Worm (Caenorhabditis elegans) whole organism, late embryonic: ENCODE results near the gene R166.2.
A peak's percentile ranks its signal among the peaks of the same experiment; 100 is the strongest.

Source experiments
- F13H6.1 ChIP-seq: sonication (generic microtip); optimal IDR thresholded peaks from 2 replicates; lab custom pipeline; 2016; ENCODE audit warnings: missing genetic modification characterization, missing compliant biosample characterization
- Y22D7AL.16 ChIP-seq: sonication (generic microtip); optimal IDR thresholded peaks from 2 replicates; lab custom pipeline; 2016; ENCODE audit warnings: missing genetic modification characterization, missing compliant biosample characterization
- ama-1 ChIP-seq: fragments of 150-350 bp; optimal IDR thresholded peaks from 2 replicates; lab custom pipeline; 2014
- ceh-14 ChIP-seq: sonication (generic microtip); optimal IDR thresholded peaks from 2 replicates; lab custom pipeline; 2016; ENCODE audit warnings: missing genotype, missing genetic modification characterization, missing compliant biosample characterization
- ceh-18 ChIP-seq: sonication (generic microtip); optimal IDR thresholded peaks from 2 replicates; lab custom pipeline; 2016; ENCODE audit warnings: missing genetic modification characterization, missing compliant biosample characterization
- ceh-2 ChIP-seq: sonication (generic microtip); optimal IDR thresholded peaks from 2 replicates; lab custom pipeline; 2016; ENCODE audit warnings: missing genotype, missing genetic modification characterization, missing compliant biosample characterization
- ceh-31 ChIP-seq: sonication (generic microtip); optimal IDR thresholded peaks from 2 replicates; lab custom pipeline; 2016; ENCODE audit warnings: missing genetic modification characterization, missing compliant biosample characterization
- ceh-6 ChIP-seq: fragments of 200-800 bp; sonication (Bioruptor generic); optimal IDR thresholded peaks from 2 replicates; lab custom pipeline; 2018; ENCODE audit warnings: mild to moderate bottlenecking, missing genetic modification characterization, missing compliant biosample characterization
- dmd-4 ChIP-seq: sonication (generic microtip); optimal IDR thresholded peaks from 2 replicates; lab custom pipeline; 2016; ENCODE audit warnings: borderline replicate concordance, missing genetic modification characterization, missing compliant biosample characterization
- elt-2 ChIP-seq: sonication (generic microtip); optimal IDR thresholded peaks from 2 replicates; lab custom pipeline; 2016; ENCODE audit warnings: missing genetic modification reagents, missing genetic modification characterization, missing compliant biosample characterization
- eyg-1 ChIP-seq: sonication (generic microtip); optimal IDR thresholded peaks from 2 replicates; lab custom pipeline; 2016; ENCODE audit warnings: missing genotype, missing genetic modification characterization, missing compliant biosample characterization
- hlh-13 ChIP-seq: fragments of 200-800 bp; sonication (Bioruptor generic); optimal IDR thresholded peaks from 2 replicates; lab custom pipeline; 2018; ENCODE audit warnings: mild to moderate bottlenecking, missing genetic modification characterization, missing compliant biosample characterization
- hlh-15 ChIP-seq: sonication (generic microtip); optimal IDR thresholded peaks from 2 replicates; lab custom pipeline; 2016; ENCODE audit warnings: missing genetic modification characterization, missing compliant biosample characterization
- hlh-30 ChIP-seq: sonication (generic microtip); optimal IDR thresholded peaks from 2 replicates; lab custom pipeline; 2017; ENCODE audit warnings: antibody characterized with exemption, missing genetic modification characterization, missing compliant biosample characterization; ENCODE audit not compliant: insufficient read depth
- lin-11 ChIP-seq: fragments of 200-800 bp; sonication (Bioruptor generic); optimal IDR thresholded peaks from 2 replicates; lab custom pipeline; 2018; ENCODE audit warnings: mild to moderate bottlenecking, missing genetic modification characterization, missing compliant biosample characterization
- madf-2 ChIP-seq: sonication (generic microtip); optimal IDR thresholded peaks from 2 replicates; lab custom pipeline; 2017; ENCODE audit warnings: missing genetic modification characterization, missing compliant biosample characterization
- nfya-1 ChIP-seq: sonication (generic microtip); optimal IDR thresholded peaks from 2 replicates; lab custom pipeline; 2017; ENCODE audit warnings: missing genetic modification characterization, mild to moderate bottlenecking, missing compliant biosample characterization, antibody characterized with exemption, moderate library complexity
- odd-2 ChIP-seq: sonication (generic microtip); optimal IDR thresholded peaks from 2 replicates; lab custom pipeline; 2017; ENCODE audit warnings: antibody characterized with exemption, mild to moderate bottlenecking, missing genetic modification characterization, missing compliant biosample characterization
- pat-9 ChIP-seq: fragments of 200-800 bp; sonication (Bioruptor generic); optimal IDR thresholded peaks from 2 replicates; lab custom pipeline; 2018; ENCODE audit warnings: mild to moderate bottlenecking, missing genetic modification characterization, moderate library complexity, missing compliant biosample characterization
- pax-1 ChIP-seq: fragments of 150-350 bp; optimal IDR thresholded peaks from 2 replicates; lab custom pipeline; 2014; ENCODE audit warnings: missing biosample characterization, missing genetic modification characterization
- pha-2 ChIP-seq: sonication (generic microtip); optimal IDR thresholded peaks from 2 replicates; lab custom pipeline; 2017; ENCODE audit warnings: mild to moderate bottlenecking, missing genetic modification characterization, missing compliant biosample characterization
- pqm-1 ChIP-seq: sonication (generic microtip); optimal IDR thresholded peaks from 2 replicates; lab custom pipeline; 2016; ENCODE audit warnings: missing genetic modification characterization, missing compliant biosample characterization
- pros-1 ChIP-seq: fragments of 150-350 bp; optimal IDR thresholded peaks from 2 replicates; lab custom pipeline; 2014; ENCODE audit warnings: missing biosample characterization, missing genetic modification reagents, missing genetic modification characterization
- ref-2 ChIP-seq: sonication (generic microtip); optimal IDR thresholded peaks from 2 replicates; lab custom pipeline; 2016; ENCODE audit warnings: missing genetic modification characterization, missing compliant biosample characterization
- rnt-1 ChIP-seq: sonication (generic microtip); optimal IDR thresholded peaks from 2 replicates; lab custom pipeline; 2016; ENCODE audit warnings: missing genetic modification characterization, missing compliant biosample characterization
- sdc-2 ChIP-seq: sonication (generic microtip); optimal IDR thresholded peaks from 2 replicates; lab custom pipeline; 2016; ENCODE audit warnings: missing genotype, missing genetic modification characterization, missing compliant biosample characterization
- sox-2 ChIP-seq: fragments of 200-800 bp; sonication (Bioruptor generic); IDR thresholded peaks from 2 replicates; pipeline ENCODE4 v1.3.6; 2022; ENCODE audit warnings: missing genetic modification reagents, missing genetic modification characterization, missing compliant biosample characterization
- sox-4 ChIP-seq: sonication (generic microtip); optimal IDR thresholded peaks from 2 replicates; lab custom pipeline; 2017; ENCODE audit warnings: mild to moderate bottlenecking, missing genetic modification characterization, inconsistent platforms, missing compliant biosample characterization
- syd-9 ChIP-seq: sonication (generic microtip); optimal IDR thresholded peaks from 2 replicates; lab custom pipeline; 2016; ENCODE audit warnings: mild to moderate bottlenecking, missing genetic modification characterization, moderate library complexity, missing compliant biosample characterization
- tbx-2 ChIP-seq: sonication (generic microtip); optimal IDR thresholded peaks from 2 replicates; lab custom pipeline; 2016; ENCODE audit warnings: missing genetic modification characterization, missing compliant biosample characterization
- ttx-3 ChIP-seq: sonication (generic microtip); optimal IDR thresholded peaks from 2 replicates; lab custom pipeline; 2016; ENCODE audit warnings: missing genetic modification reagents, missing genetic modification characterization, missing compliant biosample characterization
- unc-3 ChIP-seq, 2 experiments: fragments of 200-800 bp in 1 of 2; sonication (Bioruptor generic) in 1 of 2; sonication (generic microtip) in 1 of 2; conservative IDR thresholded peaks in 1 of 2; optimal IDR thresholded peaks in 1 of 2; 2 replicates each; pipeline versions ENCODE4 v1.3.6 to Lab custom; 2016 to 2022; ENCODE audit warnings: missing compliant biosample characterization in 2 of 2, missing genetic modification characterization in 2 of 2, missing genetic modification reagents in 1 of 2
- unc-55 ChIP-seq: sonication (generic microtip); optimal IDR thresholded peaks from 2 replicates; lab custom pipeline; 2017; ENCODE audit warnings: missing biosample characterization, missing genetic modification reagents, missing genetic modification characterization

Gene R166.2

DNA sequence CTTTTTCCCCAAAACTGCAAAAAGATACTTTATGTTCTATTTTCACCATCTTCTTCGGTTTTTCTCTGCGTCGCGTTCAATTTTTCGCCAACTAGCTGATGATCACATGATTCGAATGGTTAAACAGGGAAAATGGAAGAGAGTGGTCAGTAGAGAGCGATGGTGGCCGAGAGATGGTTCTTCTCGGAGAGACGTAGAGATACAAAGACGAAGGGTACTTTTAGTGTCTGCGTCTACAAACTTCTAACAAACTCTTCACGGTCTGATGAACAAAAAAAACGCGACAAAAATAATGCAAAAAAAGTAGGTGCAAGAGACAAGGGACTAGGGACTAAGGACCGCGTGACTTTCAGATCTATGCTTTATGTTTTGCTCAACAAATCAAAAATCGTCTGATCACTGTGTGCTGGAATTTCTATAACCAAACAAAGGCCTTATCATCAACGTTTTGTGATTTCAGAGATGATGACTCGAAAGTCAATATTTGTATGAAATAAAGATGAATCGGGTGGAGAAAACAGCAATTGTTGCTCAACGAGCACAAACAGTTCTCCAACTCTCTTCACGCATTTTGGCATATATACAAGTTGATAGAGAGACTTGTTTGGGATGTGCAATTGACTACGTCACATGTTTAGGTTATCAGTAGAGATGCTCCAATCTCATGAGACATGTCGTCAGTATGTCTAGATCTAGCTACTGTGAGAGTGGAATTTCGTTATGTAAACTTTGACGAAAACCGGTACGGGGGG is 14.7 kb upstream of the R166.2 start:
- TF ChIP-seq pros-1 (tag; lab: Kevin White, UChicago): peak; percentile 65
- peak; percentile 64 for TF ChIP-seq tbx-2 (tag; lab: Kevin White, UChicago)
- no peak for TF ChIP-seq hlh-13
- no peak for TF ChIP-seq elt-2
- TF ChIP-seq unc-55 (GFP tag; lab: Kevin White, UChicago): peak; percentile 82
- no peak for TF ChIP-seq hlh-15
- TF ChIP-seq ceh-31: peak; percentile 75
- TF ChIP-seq pax-1 (tag; lab: Kevin White, UChicago): peak; percentile 95
- no peak for TF ChIP-seq pha-2 (tag; lab: Kevin White, UChicago)
- TF ChIP-seq ceh-2: no peak
- TF ChIP-seq ceh-18 (tag; lab: Kevin White, UChicago): peak; percentile 34
- TF ChIP-seq lin-11 (tag; lab: Kevin White, UChicago): no peak
- TF ChIP-seq rnt-1 (tag; lab: Kevin White, UChicago): no peak
- TF ChIP-seq madf-2 (tag; lab: Kevin White, UChicago): no peak
- no peak for TF ChIP-seq pat-9 (tag; lab: Kevin White, UChicago)
- TF ChIP-seq F13H6.1 (tag; lab: Kevin White, UChicago): peak; percentile 2
- TF ChIP-seq nfya-1 (tag; lab: Kevin White, UChicago): peak; percentile 76
- no peak for TF ChIP-seq ama-1 (lab: Kevin White, UChicago)
- TF ChIP-seq ref-2 (tag; lab: Kevin White, UChicago): peak; percentile 67
- peak; percentile 96 for TF ChIP-seq hlh-30 (tag; lab: Kevin White, UChicago)
- no peak for TF ChIP-seq eyg-1 (tag; lab: Kevin White, UChicago)
- TF ChIP-seq, all 69 proteins: peak for 10

DNA sequence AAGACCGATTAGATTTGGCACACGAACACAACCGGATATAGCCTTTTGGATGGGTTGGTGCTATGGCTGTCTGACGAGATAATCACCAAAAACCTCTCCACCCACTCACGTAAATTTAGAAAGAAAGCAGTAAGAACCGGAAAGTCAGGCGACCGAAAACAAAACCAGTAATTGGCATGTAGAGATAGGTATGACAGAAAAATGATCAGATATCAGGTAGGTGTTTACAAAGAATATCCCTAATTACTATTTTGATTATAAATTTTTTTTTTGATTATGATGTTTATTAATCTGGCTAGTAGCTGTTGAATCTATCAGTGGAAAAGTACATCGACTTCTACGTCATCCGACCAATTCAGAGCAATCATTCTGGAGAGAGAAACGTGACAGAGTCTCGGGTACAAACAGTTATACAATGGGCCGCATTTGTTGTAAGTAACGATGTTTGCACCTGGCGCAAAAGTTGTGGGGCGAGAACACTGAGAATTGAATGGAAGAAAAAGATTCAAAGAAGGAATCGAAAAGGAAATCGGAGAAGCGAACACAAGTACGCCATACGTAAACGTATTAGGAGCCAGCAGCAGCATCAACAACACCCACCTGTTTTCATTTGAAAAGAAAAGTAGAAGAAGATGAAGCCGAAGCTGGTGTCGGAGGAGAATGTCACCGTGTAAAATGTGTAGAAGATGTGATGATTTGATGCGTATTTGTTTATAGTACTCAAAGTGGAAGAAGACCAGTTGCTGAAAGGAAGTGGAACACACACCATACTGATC is 13.6 kb upstream of the R166.2 start:
- no peak for TF ChIP-seq dmd-4 (tag; lab: Kevin White, UChicago)
- no peak for TF ChIP-seq unc-55 (GFP tag; lab: Kevin White, UChicago)
- no peak for TF ChIP-seq unc-3 (GFP tag; conservative IDR thresholded peaks at IDR 0.05; lab: Robert Waterston, UW)
- no peak for TF ChIP-seq unc-3 (tag; optimal IDR thresholded peaks at IDR 0.05; lab: Kevin White, UChicago)
- TF ChIP-seq Y22D7AL.16 (tag; lab: Kevin White, UChicago): no peak
- TF ChIP-seq ceh-14: no peak
- TF ChIP-seq syd-9 (tag; lab: Kevin White, UChicago): no peak
- no peak for TF ChIP-seq pqm-1 (tag; lab: Kevin White, UChicago)
- TF ChIP-seq lin-11 (tag; lab: Kevin White, UChicago): no peak
- TF ChIP-seq pax-1 (tag; lab: Kevin White, UChicago): no peak

DNA sequence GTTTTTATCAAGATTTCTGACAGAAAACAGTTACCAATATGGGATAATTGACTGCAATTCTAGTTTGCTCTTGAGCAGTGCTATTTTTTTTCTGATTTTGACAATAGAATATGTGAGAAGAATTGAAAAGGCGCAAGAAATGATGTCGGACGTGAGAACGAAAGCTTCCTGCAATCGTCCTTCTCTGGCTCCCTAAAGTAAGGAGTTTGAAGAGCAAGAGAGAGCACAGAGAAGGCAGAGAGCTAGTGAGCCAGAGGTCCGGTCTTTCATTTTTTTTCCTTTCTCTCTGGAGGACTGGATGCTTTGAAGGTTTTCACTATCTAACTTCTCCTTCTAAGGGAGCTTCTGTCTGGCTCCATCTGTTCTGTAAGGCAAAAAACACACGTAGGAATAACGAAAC is 12.7 kb upstream of the R166.2 start:
- TF ChIP-seq sox-2 (GFP tag; lab: Robert Waterston, UW) (no peak), odd-2 (tag; lab: Kevin White, UChicago) (no peak), sox-4 (tag; lab: Kevin White, UChicago) (no peak), ttx-3 (tag; lab: Kevin White, UChicago) (no peak), sdc-2 (no peak), ceh-6 (GFP tag; lab: Kevin White, UChicago) (no peak), eyg-1 (tag; lab: Kevin White, UChicago) (no peak)
